Worm (Caenorhabditis elegans) whole organism, L1 larva: ENCODE results near the gene cutl-22.
A peak's percentile ranks its signal among the peaks of the same experiment; 100 is the strongest.

Experiments used
- C16A3.4 ChIP-seq: fragments of 150-350 bp; optimal IDR thresholded peaks from 2 replicates; lab custom pipeline; 2014; ENCODE audit warnings: missing biosample characterization, missing genetic modification characterization
- C34B4.2 ChIP-seq: sonication (generic microtip); optimal IDR thresholded peaks from 2 replicates; lab custom pipeline; 2017; ENCODE audit warnings: mild to moderate bottlenecking, missing genetic modification characterization, missing compliant biosample characterization
- F16B12.6 ChIP-seq: fragments of 150-350 bp; optimal IDR thresholded peaks from 2 replicates; lab custom pipeline; 2014; ENCODE audit warnings: missing biosample characterization, missing genetic modification characterization
- aha-1 ChIP-seq: fragments of 150-350 bp; optimal IDR thresholded peaks from 2 replicates; lab custom pipeline; 2014; ENCODE audit warnings: missing biosample characterization, missing genetic modification characterization
- alr-1 ChIP-seq: fragments of 200-800 bp; sonication (Bioruptor generic); optimal IDR thresholded peaks from 2 replicates; lab custom pipeline; 2018; ENCODE audit warnings: borderline replicate concordance, mild to moderate bottlenecking, missing genetic modification characterization, missing compliant biosample characterization
- aly-2 ChIP-seq: fragments of 150-350 bp; optimal IDR thresholded peaks from 2 replicates; lab custom pipeline; 2014; ENCODE audit warnings: missing biosample characterization, missing genetic modification characterization
- ama-1 ChIP-seq: fragments of 150-350 bp; optimal IDR thresholded peaks from 2 replicates; lab custom pipeline; 2014
- ceh-63 ChIP-seq: fragments of 200-800 bp; sonication (Bioruptor generic); optimal IDR thresholded peaks from 2 replicates; lab custom pipeline; 2018; ENCODE audit warnings: mild to moderate bottlenecking, missing genetic modification characterization, missing compliant biosample characterization
- ceh-82 ChIP-seq, 3 experiments: fragments of 150-350 bp in 1 of 3; sonication (generic microtip) in 2 of 3; optimal IDR thresholded peaks; 2 replicates each; lab custom pipeline; 2014 to 2017; ENCODE audit warnings: missing biosample characterization in 3 of 3, missing genetic modification characterization in 3 of 3
- ceh-88 ChIP-seq: fragments of 200-800 bp; sonication (Bioruptor generic); IDR thresholded peaks from 2 replicates; pipeline ENCODE4 v1.3.6; 2022; ENCODE audit warnings: missing genetic modification characterization, missing compliant biosample characterization
- dpl-1 ChIP-seq, 3 experiments: fragments of 150-350 bp in 2 of 3; sonication (generic microtip) in 1 of 3; optimal IDR thresholded peaks; 2 replicates each; lab custom pipeline; 2014 to 2017; ENCODE audit warnings: missing biosample characterization in 3 of 3, missing genetic modification characterization in 3 of 3, missing genetic modification reagents in 3 of 3
- dsc-1 ChIP-seq: sonication (generic microtip); optimal IDR thresholded peaks from 2 replicates; lab custom pipeline; 2016; ENCODE audit warnings: mild to moderate bottlenecking, missing genetic modification characterization, missing compliant biosample characterization
- efl-1 ChIP-seq, 4 experiments: fragments of 150-350 bp; optimal IDR thresholded peaks in 3 of 4; peaks in 1 of 4; 1 replicate in 1 of 4; 2 replicates in 3 of 4; lab custom pipeline; 2014; ENCODE audit warnings: missing biosample characterization in 2 of 4, missing genetic modification characterization in 2 of 4, missing genetic modification reagents in 2 of 4
- egl-13 ChIP-seq: sonication (generic microtip); optimal IDR thresholded peaks from 2 replicates; lab custom pipeline; 2016; ENCODE audit warnings: missing genotype, missing genetic modification reagents, missing genetic modification characterization, missing compliant biosample characterization
- egl-27 ChIP-seq, 2 experiments: fragments of 150-350 bp in 1 of 2; sonication (generic microtip); optimal IDR thresholded peaks; 3 replicates each; lab custom pipeline; 2017 to 2018; ENCODE audit warnings: missing biosample characterization in 2 of 2, missing genetic modification characterization in 2 of 2, missing genetic modification reagents in 2 of 2
- elt-2 ChIP-seq: sonication (generic microtip); optimal IDR thresholded peaks from 2 replicates; lab custom pipeline; 2016; ENCODE audit warnings: missing genetic modification characterization, mild to moderate bottlenecking, inconsistent platforms, missing compliant biosample characterization, missing genetic modification reagents
- fos-1 ChIP-seq: fragments of 150-350 bp; optimal IDR thresholded peaks from 2 replicates; lab custom pipeline; 2014; ENCODE audit warnings: missing biosample characterization, missing genetic modification characterization
- hlh-17 ChIP-seq: fragments of 200-800 bp; sonication (Bioruptor generic); optimal IDR thresholded peaks from 2 replicates; lab custom pipeline; 2018; ENCODE audit warnings: missing genetic modification characterization, mild to moderate bottlenecking, missing compliant biosample characterization, moderate library complexity, borderline replicate concordance
- irx-1 ChIP-seq: sonication (generic microtip); optimal IDR thresholded peaks from 2 replicates; lab custom pipeline; 2016; ENCODE audit warnings: missing genetic modification characterization, missing compliant biosample characterization
- isw-1 ChIP-seq: fragments of 200-800 bp; sonication (Bioruptor generic); IDR thresholded peaks from 2 replicates; pipeline ENCODE4 v1.3.6; 2022; ENCODE audit warnings: missing genetic modification characterization, missing compliant biosample characterization
- jun-1 ChIP-seq: fragments of 150-350 bp; optimal IDR thresholded peaks from 2 replicates; lab custom pipeline; 2014; ENCODE audit warnings: missing biosample characterization, missing genetic modification reagents, missing genetic modification characterization
- lin-15B ChIP-seq: fragments of 150-350 bp; sonication (generic microtip); optimal IDR thresholded peaks from 3 replicates; lab custom pipeline; 2014; ENCODE audit warnings: missing biosample characterization, missing genetic modification characterization
- lir-3 ChIP-seq: sonication (generic microtip); optimal IDR thresholded peaks from 2 replicates; lab custom pipeline; 2016; ENCODE audit warnings: mild to moderate bottlenecking, missing genetic modification characterization, moderate library complexity, missing compliant biosample characterization; ENCODE audit not compliant: poor library complexity
- mab-9 ChIP-seq: fragments of 200-800 bp; sonication (Bioruptor generic); IDR thresholded peaks from 2 replicates; pipeline ENCODE4 v1.3.6; 2022; ENCODE audit warnings: missing genetic modification reagents, missing genetic modification characterization, missing compliant biosample characterization
- mdl-1 ChIP-seq, 2 experiments: fragments of 150-350 bp; optimal IDR thresholded peaks; 2 replicates each; lab custom pipeline; 2014 to 2017; ENCODE audit warnings: missing biosample characterization in 2 of 2, missing genetic modification characterization in 2 of 2, inconsistent platforms in 1 of 2
- mef-2 ChIP-seq: fragments of 150-350 bp; optimal IDR thresholded peaks from 2 replicates; lab custom pipeline; 2014; ENCODE audit warnings: missing biosample characterization, missing genetic modification characterization
- mep-1 ChIP-seq: fragments of 150-350 bp; optimal IDR thresholded peaks from 2 replicates; lab custom pipeline; 2014; ENCODE audit warnings: missing biosample characterization, missing genetic modification characterization
- nhr-28 ChIP-seq: fragments of 150-350 bp; optimal IDR thresholded peaks from 2 replicates; lab custom pipeline; 2014; ENCODE audit warnings: missing biosample characterization, missing genetic modification characterization
- nhr-47 ChIP-seq: sonication (generic microtip); optimal IDR thresholded peaks from 2 replicates; lab custom pipeline; 2016; ENCODE audit warnings: mild to moderate bottlenecking, missing genetic modification characterization, moderate library complexity, missing compliant biosample characterization
- nhr-71 ChIP-seq: sonication (generic microtip); optimal IDR thresholded peaks from 2 replicates; lab custom pipeline; 2016; ENCODE audit warnings: mild to moderate bottlenecking, missing genetic modification characterization, moderate library complexity, missing compliant biosample characterization
- nhr-76 ChIP-seq: sonication (generic microtip); optimal IDR thresholded peaks from 2 replicates; lab custom pipeline; 2017; ENCODE audit warnings: missing biosample characterization, missing genetic modification characterization
- nhr-90 ChIP-seq: sonication (generic microtip); optimal IDR thresholded peaks from 2 replicates; lab custom pipeline; 2016; ENCODE audit warnings: mild to moderate bottlenecking, missing genetic modification characterization, missing compliant biosample characterization; ENCODE audit not compliant: poor library complexity
- pax-3 ChIP-seq: fragments of 200-800 bp; sonication (Bioruptor generic); optimal IDR thresholded peaks from 2 replicates; lab custom pipeline; 2018; ENCODE audit warnings: mild to moderate bottlenecking, missing genetic modification characterization, moderate library complexity, missing compliant biosample characterization
- pqm-1 ChIP-seq: sonication (generic microtip); optimal IDR thresholded peaks from 3 replicates; lab custom pipeline; 2017; ENCODE audit warnings: missing biosample characterization, missing genetic modification characterization
- rnt-1 ChIP-seq: sonication (generic microtip); optimal IDR thresholded peaks from 2 replicates; lab custom pipeline; 2016; ENCODE audit warnings: mild to moderate bottlenecking, missing genetic modification characterization, moderate library complexity, missing compliant biosample characterization
- skn-1 ChIP-seq: fragments of 150-350 bp; optimal IDR thresholded peaks from 2 replicates; lab custom pipeline; 2014; ENCODE audit warnings: missing biosample characterization, missing genetic modification characterization
- snpc-4 ChIP-seq: fragments of 150-350 bp; optimal IDR thresholded peaks from 2 replicates; lab custom pipeline; 2014; ENCODE audit warnings: missing biosample characterization, missing genetic modification characterization
- snu-23 ChIP-seq: sonication (generic microtip); optimal IDR thresholded peaks from 2 replicates; lab custom pipeline; 2016; ENCODE audit warnings: missing genetic modification characterization, missing compliant biosample characterization
- sox-4 ChIP-seq: sonication (generic microtip); optimal IDR thresholded peaks from 2 replicates; lab custom pipeline; 2016; ENCODE audit warnings: missing genetic modification characterization, missing compliant biosample characterization
- sptf-1 ChIP-seq: fragments of 150-350 bp; optimal IDR thresholded peaks from 2 replicates; lab custom pipeline; 2014; ENCODE audit warnings: missing biosample characterization, missing genetic modification characterization
- sup-37 ChIP-seq: fragments of 200-800 bp; sonication (Bioruptor generic); optimal IDR thresholded peaks from 2 replicates; lab custom pipeline; 2018; ENCODE audit warnings: mild to moderate bottlenecking, missing genetic modification characterization, missing compliant biosample characterization
- tlp-1 ChIP-seq: fragments of 150-350 bp; optimal IDR thresholded peaks from 2 replicates; lab custom pipeline; 2014; ENCODE audit warnings: missing biosample characterization, missing genetic modification characterization
- unc-62 ChIP-seq: fragments of 150-350 bp; optimal IDR thresholded peaks from 2 replicates; lab custom pipeline; 2014; ENCODE audit warnings: missing biosample characterization, missing genetic modification reagents, missing genetic modification characterization
- vab-15 ChIP-seq: sonication (generic microtip); optimal IDR thresholded peaks from 2 replicates; lab custom pipeline; 2017; ENCODE audit warnings: missing genotype, mild to moderate bottlenecking, missing genetic modification characterization, missing compliant biosample characterization
- zag-1 ChIP-seq: fragments of 150-350 bp; optimal IDR thresholded peaks from 2 replicates; lab custom pipeline; 2014; ENCODE audit warnings: missing biosample characterization, missing genetic modification characterization
- zip-4 ChIP-seq: fragments of 200-800 bp; sonication (Bioruptor generic); optimal IDR thresholded peaks from 2 replicates; lab custom pipeline; 2018; ENCODE audit warnings: mild to moderate bottlenecking, missing genetic modification characterization, moderate library complexity, missing compliant biosample characterization
- ztf-11 ChIP-seq, 2 experiments: sonication (generic microtip); optimal IDR thresholded peaks; 2 replicates each; lab custom pipeline; 2016 to 2017; ENCODE audit warnings: missing genetic modification characterization in 2 of 2, missing biosample characterization in 1 of 2, missing compliant biosample characterization in 1 of 2
- ztf-4 ChIP-seq: fragments of 150-350 bp; optimal IDR thresholded peaks from 2 replicates; lab custom pipeline; 2014; ENCODE audit warnings: missing biosample characterization, missing genetic modification characterization

Gene cutl-22

ce11 chrV:1149734-1150669 is 8.5 kb downstream of the cutl-22 start (continued):
- TF ChIP-seq sptf-1 (no peak), vab-15 (tag; lab: Kevin White, UChicago) (no peak), lin-15B (tag; lab: Kevin White, UChicago) (no peak), nhr-47 (tag; lab: Kevin White, UChicago) (peak; percentile 64), elt-2 (no peak), efl-1 (optimal IDR thresholded peaks at IDR 0.05; lab: Kevin White, UChicago) (peak in 1 of 2 experiments; percentile 4), efl-1 (GFP tag; optimal IDR thresholded peaks at IDR 0.05 in 1 of 2; lab: Kevin White, UChicago) (no peak), F16B12.6 (no peak), ceh-82 (tag; optimal IDR thresholded peaks at IDR 0.05; lab: Kevin White, UChicago) (no peak), skn-1 (tag; lab: Kevin White, UChicago) (no peak), alr-1 (tag; lab: Kevin White, UChicago) (no peak), dpl-1 (GFP tag; optimal IDR thresholded peaks at IDR 0.05; lab: Kevin White, UChicago) (no peak), ztf-11 (tag; optimal IDR thresholded peaks at IDR 0.05; lab: Kevin White, UChicago) (no peak), ceh-88 (GFP tag; lab: Robert Waterston, UW) (no peak), lir-3 (tag; lab: Kevin White, UChicago) (no peak), aha-1 (tag; lab: Kevin White, UChicago) (no peak), mab-9 (no peak), nhr-71 (peak; percentile 66), nhr-28 (tag; lab: Kevin White, UChicago) (no peak), fos-1 (tag; lab: Kevin White, UChicago) (no peak), jun-1 (tag; lab: Kevin White, UChicago) (no peak), egl-27 (tag; optimal IDR thresholded peaks at IDR 0.05; lab: Kevin White, UChicago) (no peak), mdl-1 (tag; optimal IDR thresholded peaks at IDR 0.05; lab: Kevin White, UChicago) (no peak), hlh-17 (GFP tag; lab: Kevin White, UChicago) (no peak), ama-1 (no peak), sox-4 (peak; percentile 47), snpc-4 (tag; lab: Kevin White, UChicago) (no peak), aly-2 (tag; lab: Kevin White, UChicago) (no peak), isw-1 (GFP tag; lab: Robert Waterston, UW) (no peak), mef-2 (tag; lab: Kevin White, UChicago) (no peak), C16A3.4 (tag; lab: Kevin White, UChicago) (no peak), sup-37 (GFP tag; lab: Kevin White, UChicago) (no peak), pqm-1 (tag; lab: Kevin White, UChicago) (no peak), ztf-4 (no peak), rnt-1 (no peak), ceh-63 (GFP tag; lab: Kevin White, UChicago) (no peak), dsc-1 (tag; lab: Kevin White, UChicago) (peak; percentile 87)

ce11 chrV:1151324-1151742 is 9.8 kb downstream of the cutl-22 start:
- TF ChIP-seq snu-23 (peak; percentile 99), snpc-4 (tag; lab: Kevin White, UChicago) (peak; percentile 88), nhr-90 (tag; lab: Kevin White, UChicago) (peak; percentile 99), unc-62 (GFP tag; lab: Kevin White, UChicago) (peak; percentile 70), F16B12.6 (peak; percentile 56), mep-1 (tag; lab: Kevin White, UChicago) (peak; percentile 97), ceh-82 (tag; optimal IDR thresholded peaks at IDR 0.05; lab: Kevin White, UChicago) (peak; percentile 96 to 98 (median 98)), alr-1 (tag; lab: Kevin White, UChicago) (no peak), irx-1 (tag; lab: Kevin White, UChicago) (peak; percentile 97), aly-2 (tag; lab: Kevin White, UChicago) (peak; percentile 80), dpl-1 (GFP tag; optimal IDR thresholded peaks at IDR 0.05; lab: Kevin White, UChicago) (peak; percentile 63 to 77 (median 66)), egl-13 (tag; lab: Kevin White, UChicago) (peak; percentile 100), nhr-47 (tag; lab: Kevin White, UChicago) (peak; percentile 100), zip-4 (GFP tag; lab: Kevin White, UChicago) (peak; percentile 96), isw-1 (GFP tag; lab: Robert Waterston, UW) (peak; percentile 97), nhr-76 (tag; lab: Kevin White, UChicago) (peak; percentile 59), C34B4.2 (tag; lab: Kevin White, UChicago) (peak; percentile 100), rnt-1 (peak; percentile 95), zag-1 (tag; lab: Kevin White, UChicago) (peak; percentile 93), tlp-1 (no peak), pax-3 (peak; percentile 99), elt-2 (peak; percentile 98), sup-37 (GFP tag; lab: Kevin White, UChicago) (peak; percentile 99), lin-15B (tag; lab: Kevin White, UChicago) (peak; percentile 87)
